Fruit fly (Drosophila melanogaster) whole organism, adult: Measurements from ENCODE around the gene Sodh1.

Experiments used
- CG11617 ChIP-seq: fragments of 200-800 bp; sonication (Bioruptor generic); optimal IDR thresholded peaks from 2 replicates; lab custom pipeline; 2017; ENCODE audit warnings: mild to moderate bottlenecking, missing biosample characterization, missing genetic modification reagents, missing genetic modification characterization
- CG14711 ChIP-seq: fragments of 200-800 bp; sonication (Bioruptor generic); optimal IDR thresholded peaks from 2 replicates; lab custom pipeline; 2018; ENCODE audit warnings: missing biosample characterization, mild to moderate bottlenecking, missing genetic modification characterization, moderate library complexity
- CG1620 ChIP-seq: fragments of 200-800 bp; sonication (Bioruptor generic); optimal IDR thresholded peaks from 2 replicates; lab custom pipeline; 2016; ENCODE audit warnings: missing biosample characterization, missing genetic modification characterization
- CG7045 ChIP-seq: fragments of 200-800 bp; sonication (Bioruptor generic); optimal IDR thresholded peaks from 2 replicates; lab custom pipeline; 2017; ENCODE audit warnings: missing biosample characterization, mild to moderate bottlenecking, missing genetic modification characterization
- CG7101 ChIP-seq: fragments of 200-800 bp; sonication (Bioruptor generic); optimal IDR thresholded peaks from 2 replicates; lab custom pipeline; 2018; ENCODE audit warnings: missing biosample characterization, mild to moderate bottlenecking, missing genetic modification characterization, moderate library complexity
- Crg-1 ChIP-seq: fragments of 200-800 bp; sonication (Bioruptor generic); optimal IDR thresholded peaks from 2 replicates; lab custom pipeline; 2016; ENCODE audit warnings: missing biosample characterization, missing genetic modification characterization
- Hr96 ChIP-seq: fragments of 200-800 bp; sonication (Bioruptor generic); optimal IDR thresholded peaks from 2 replicates; lab custom pipeline; 2016; ENCODE audit warnings: missing biosample characterization, missing genetic modification characterization
- ovo ChIP-seq: fragments of 200-800 bp; sonication (Bioruptor generic); optimal IDR thresholded peaks from 2 replicates; lab custom pipeline; 2016; ENCODE audit warnings: missing biosample characterization, missing genetic modification characterization
- pad ChIP-seq: fragments of 200-800 bp; sonication (Bioruptor generic); optimal IDR thresholded peaks from 3 replicates; lab custom pipeline; 2017; ENCODE audit warnings: missing biosample characterization, missing genetic modification characterization, mild to moderate bottlenecking, moderate library complexity, missing genetic modification reagents
- tj ChIP-seq: fragments of 200-800 bp; sonication (Bioruptor generic); optimal IDR thresholded peaks from 3 replicates; lab custom pipeline; 2017; ENCODE audit warnings: missing biosample characterization, mild to moderate bottlenecking, missing genetic modification characterization, moderate library complexity
- toe ChIP-seq: fragments of 200-800 bp; sonication (Bioruptor generic); optimal IDR thresholded peaks from 2 replicates; lab custom pipeline; 2016; ENCODE audit warnings: missing biosample characterization, missing genetic modification characterization

dm6 chr3R:7034440-7034839 is 17.7 kb upstream of the Sodh1 start:
- TF ChIP-seq tj (GFP tag; lab: Kevin White, UChicago), result no peak
- no peak for TF ChIP-seq Crg-1 (GFP tag; lab: Kevin White, UChicago)
- no peak for TF ChIP-seq ovo
- no peak for TF ChIP-seq CG1620 (GFP tag; lab: Kevin White, UChicago)
- TF ChIP-seq Hr96 (GFP tag; lab: Kevin White, UChicago), result no peak
- TF ChIP-seq CG7045 (GFP tag; lab: Kevin White, UChicago), result no peak
- TF ChIP-seq CG7101 (tag; lab: Kevin White, UChicago), result no peak
- no peak for TF ChIP-seq toe (GFP tag; lab: Kevin White, UChicago)
- no peak for TF ChIP-seq CG11617 (GFP tag; lab: Kevin White, UChicago)
- TF ChIP-seq CG14711, result no peak
- no peak for TF ChIP-seq pad (GFP tag; lab: Kevin White, UChicago)
